Fruit fly (Drosophila melanogaster): ENCODE measurements around the gene RpS19a.
A peak's percentile ranks its signal among the peaks of the same experiment; 100 is the strongest.

Gene RpS19a

dm6 chrX:16637594-16638485, at the start of gene RpS19a:
Gene RpS19a, plus strand, starts transcription at chrX:16637894.
- peak; percentile 70 for TF ChIP-seq CG14711 (tag; optimal IDR thresholded peaks at IDR 0.05)
- peak; percentile 88 for TF ChIP-seq ovo (GFP tag; optimal IDR thresholded peaks at IDR 0.05)
- peak; percentile 9 for TF ChIP-seq Clk (GFP tag; optimal IDR thresholded peaks at IDR 0.05)
- peak; percentile 94 for TF ChIP-seq CG11617 (GFP tag; optimal IDR thresholded peaks at IDR 0.05)
- peak; percentile 93 for TF ChIP-seq Mnt (GFP tag; optimal IDR thresholded peaks at IDR 0.05)
- peak; percentile 90 for TF ChIP-seq CG1620 (GFP tag; optimal IDR thresholded peaks at IDR 0.05)
- peak; percentile 88 for TF ChIP-seq Crg-1 (GFP tag; optimal IDR thresholded peaks at IDR 0.05)
- TF ChIP-seq tj (GFP tag; optimal IDR thresholded peaks at IDR 0.05): peak; percentile 67
- TF ChIP-seq kay (GFP tag; ENCODE audit: borderline replicate concordance): no peak
- peak; percentile 59 for TF ChIP-seq CG33017 (tag; optimal IDR thresholded peaks at IDR 0.05)
- TF ChIP-seq Hr96 (GFP tag; optimal IDR thresholded peaks at IDR 0.05): peak; percentile 89
- peak; percentile 65 for TF ChIP-seq CG5204 (GFP tag; optimal IDR thresholded peaks at IDR 0.05)
- peak; percentile 54 for TF ChIP-seq toe (GFP tag; optimal IDR thresholded peaks at IDR 0.05)
- TF ChIP-seq pad (GFP tag; optimal IDR thresholded peaks at IDR 0.05): peak; percentile 82
- peak; percentile 92 for TF ChIP-seq bab1 (GFP tag; optimal IDR thresholded peaks at IDR 0.05)
- TF ChIP-seq CG7101 (tag; optimal IDR thresholded peaks at IDR 0.05): peak; percentile 94
- TF ChIP-seq cnc (optimal IDR thresholded peaks at IDR 0.05): no peak
- TF ChIP-seq CG7045 (GFP tag; optimal IDR thresholded peaks at IDR 0.05): peak; percentile 58
- TF ChIP-seq cic (GFP tag; optimal IDR thresholded peaks at IDR 0.05): no peak
- peak; percentile 77 for TF ChIP-seq CG12768 (GFP tag; optimal IDR thresholded peaks at IDR 0.05)

- peak; percentile 40 for TF ChIP-seq bab1 (GFP tag; optimal IDR thresholded peaks at IDR 0.05)
- TF ChIP-seq CG12768 (GFP tag; optimal IDR thresholded peaks at IDR 0.05): no peak
- peak; percentile 34 for TF ChIP-seq CG11617 (GFP tag; optimal IDR thresholded peaks at IDR 0.05)
- TF ChIP-seq tj (GFP tag; optimal IDR thresholded peaks at IDR 0.05): no peak
- TF ChIP-seq CG33017 (tag; optimal IDR thresholded peaks at IDR 0.05): no peak
- peak; percentile 26 for TF ChIP-seq Mnt (GFP tag; optimal IDR thresholded peaks at IDR 0.05)
- no peak for TF ChIP-seq CG5204 (GFP tag; optimal IDR thresholded peaks at IDR 0.05)
- TF ChIP-seq CG14711 (tag; optimal IDR thresholded peaks at IDR 0.05): peak; percentile 15
Measured at dm6 chrX:16593418-16593817, 44.3 kb upstream of the RpS19a start, which contains the start of the genes SMC3 and Ubc7. Gene SMC3, minus strand, starts transcription at chrX:16593439. Gene Ubc7, plus strand, starts transcription at chrX:16593677.

dm6 chrX:16595411-16595810, 42.3 kb upstream of the RpS19a start:
- TF ChIP-seq CG12768 (GFP tag; optimal IDR thresholded peaks at IDR 0.05): no peak
- no peak for TF ChIP-seq CG33017 (tag; optimal IDR thresholded peaks at IDR 0.05)
- no peak for TF ChIP-seq cic (GFP tag; optimal IDR thresholded peaks at IDR 0.05)
- TF ChIP-seq tj (GFP tag; optimal IDR thresholded peaks at IDR 0.05): no peak
- TF ChIP-seq pad (GFP tag; optimal IDR thresholded peaks at IDR 0.05): no peak
- no peak for TF ChIP-seq Clk (GFP tag; optimal IDR thresholded peaks at IDR 0.05)
- no peak for TF ChIP-seq bab1 (GFP tag; optimal IDR thresholded peaks at IDR 0.05)
- no peak for TF ChIP-seq Hr96 (GFP tag; optimal IDR thresholded peaks at IDR 0.05)
- TF ChIP-seq CG7101 (tag; optimal IDR thresholded peaks at IDR 0.05): no peak
- no peak for TF ChIP-seq cnc (optimal IDR thresholded peaks at IDR 0.05)
- TF ChIP-seq CG5204 (GFP tag; optimal IDR thresholded peaks at IDR 0.05): no peak
- TF ChIP-seq ovo (GFP tag; optimal IDR thresholded peaks at IDR 0.05): no peak
- TF ChIP-seq CG14711 (tag; optimal IDR thresholded peaks at IDR 0.05): no peak
- TF ChIP-seq CG1620 (GFP tag; optimal IDR thresholded peaks at IDR 0.05): no peak
- TF ChIP-seq CG7045 (GFP tag; optimal IDR thresholded peaks at IDR 0.05): no peak
- no peak for TF ChIP-seq kay (GFP tag; ENCODE audit: borderline replicate concordance)
- no peak for TF ChIP-seq Crg-1 (GFP tag; optimal IDR thresholded peaks at IDR 0.05)
- no peak for TF ChIP-seq CG11617 (GFP tag; optimal IDR thresholded peaks at IDR 0.05)

- TF ChIP-seq CG7045 (GFP tag; optimal IDR thresholded peaks at IDR 0.05): no peak
- TF ChIP-seq pad (GFP tag; optimal IDR thresholded peaks at IDR 0.05): no peak
- no peak for TF ChIP-seq CG12768 (GFP tag; optimal IDR thresholded peaks at IDR 0.05)
Measured at dm6 chrX:16596250-16596793, 41.4 kb upstream of the RpS19a start.

dm6 chrX:16598336-16598977, 39.2 kb upstream of the RpS19a start:
- TF ChIP-seq ovo (GFP tag; optimal IDR thresholded peaks at IDR 0.05): peak; percentile 55
- peak; percentile 39 for TF ChIP-seq CG1620 (GFP tag; optimal IDR thresholded peaks at IDR 0.05)
- TF ChIP-seq tj (GFP tag; optimal IDR thresholded peaks at IDR 0.05): peak; percentile 8
- TF ChIP-seq kay (GFP tag; ENCODE audit: borderline replicate concordance): no peak
- no peak for TF ChIP-seq CG7045 (GFP tag; optimal IDR thresholded peaks at IDR 0.05)
- no peak for TF ChIP-seq Mnt (GFP tag; optimal IDR thresholded peaks at IDR 0.05)
- TF ChIP-seq Crg-1 (GFP tag; optimal IDR thresholded peaks at IDR 0.05): no peak
- peak; percentile 3 for TF ChIP-seq CG11617 (GFP tag; optimal IDR thresholded peaks at IDR 0.05)
- peak; percentile 42 for TF ChIP-seq CG14711 (tag; optimal IDR thresholded peaks at IDR 0.05)
- peak; percentile 3 for TF ChIP-seq cic (GFP tag; optimal IDR thresholded peaks at IDR 0.05)
- TF ChIP-seq CG12768 (GFP tag; optimal IDR thresholded peaks at IDR 0.05): no peak
- no peak for TF ChIP-seq Hr96 (GFP tag; optimal IDR thresholded peaks at IDR 0.05)
- no peak for TF ChIP-seq CG5204 (GFP tag; optimal IDR thresholded peaks at IDR 0.05)
- no peak for TF ChIP-seq CG33017 (tag; optimal IDR thresholded peaks at IDR 0.05)
- no peak for TF ChIP-seq Clk (GFP tag; optimal IDR thresholded peaks at IDR 0.05)
- no peak for TF ChIP-seq cnc (optimal IDR thresholded peaks at IDR 0.05)
- peak; percentile 5 for TF ChIP-seq bab1 (GFP tag; optimal IDR thresholded peaks at IDR 0.05)
- peak; percentile 21 for TF ChIP-seq CG7101 (tag; optimal IDR thresholded peaks at IDR 0.05)
- TF ChIP-seq toe (GFP tag; optimal IDR thresholded peaks at IDR 0.05): peak; percentile 33
- no peak for TF ChIP-seq pad (GFP tag; optimal IDR thresholded peaks at IDR 0.05)
